Fruit fly (Drosophila melanogaster) whole organism, wandering third instar larva: ENCODE measurements around the gene CG13305.

Experiments used
- Abd-B ChIP-seq: fragments of >200 bp; optimal IDR thresholded peaks from 2 replicates; lab custom pipeline; 2017; ENCODE audit warnings: missing biosample characterization, missing genetic modification characterization
- CG32264 ChIP-seq: fragments of 200-800 bp; sonication (Bioruptor generic); optimal IDR thresholded peaks from 2 replicates; lab custom pipeline; 2016; ENCODE audit warnings: missing biosample characterization, missing genetic modification characterization
- Hnf4 ChIP-seq: fragments of 200-800 bp; sonication (Bioruptor generic); optimal IDR thresholded peaks from 2 replicates; lab custom pipeline; 2016; ENCODE audit warnings: missing biosample characterization, mild to moderate bottlenecking, missing genetic modification characterization
- Myc ChIP-seq: fragments of >200 bp; optimal IDR thresholded peaks from 2 replicates; lab custom pipeline; 2017
- br ChIP-seq: fragments of 200-800 bp; sonication (Bioruptor generic); optimal IDR thresholded peaks from 2 replicates; lab custom pipeline; 2016; ENCODE audit warnings: missing biosample characterization, missing genetic modification characterization
- dmrt93B ChIP-seq: fragments of 200-800 bp; sonication (Bioruptor generic); optimal IDR thresholded peaks from 2 replicates; lab custom pipeline; 2018; ENCODE audit warnings: missing biosample characterization, mild to moderate bottlenecking, missing genetic modification characterization
- jim ChIP-seq: fragments of 175-275, 200-325 bp; sonication (Bioruptor generic); optimal IDR thresholded peaks from 2 replicates; lab custom pipeline; 2016; ENCODE audit warnings: missing biosample characterization, mild to moderate bottlenecking, missing genetic modification characterization
- pan ChIP-seq: fragments of >200 bp; optimal IDR thresholded peaks from 2 replicates; lab custom pipeline; 2017
- psq ChIP-seq: fragments of 200-800 bp; sonication (Bioruptor generic); optimal IDR thresholded peaks from 3 replicates; lab custom pipeline; 2017; ENCODE audit warnings: missing biosample characterization, mild to moderate bottlenecking, missing genetic modification characterization, moderate library complexity
- usp ChIP-seq: fragments of >200 bp; optimal IDR thresholded peaks from 2 replicates; lab custom pipeline; 2017; ENCODE audit warnings: missing biosample characterization, missing genetic modification characterization

dm6 chr3L:8669087-8669486 is 22.5 kb upstream of the CG13305 start:
- peak; percentile 73 for TF ChIP-seq br (GFP tag; lab: Kevin White, UChicago)
- no peak for TF ChIP-seq pan (lab: Kevin White, UChicago)
- peak; percentile 60 for TF ChIP-seq Hnf4 (GFP tag; lab: Kevin White, UChicago)
- TF ChIP-seq usp (GFP tag; lab: Kevin White, UChicago), result no peak
- peak; percentile 45 for TF ChIP-seq psq
- TF ChIP-seq Abd-B, result no peak
- TF ChIP-seq CG32264, result peak; percentile 40
- TF ChIP-seq jim, result no peak
- TF ChIP-seq Myc (lab: Kevin White, UChicago), result no peak
- peak; percentile 49 for TF ChIP-seq dmrt93B (GFP tag; lab: Kevin White, UChicago)
